Fruit fly (Drosophila melanogaster): Measurements from ENCODE around the gene Ubi-p63E.
A peak's percentile ranks its signal among the peaks of the same experiment; 100 is the strongest.

DNA sequence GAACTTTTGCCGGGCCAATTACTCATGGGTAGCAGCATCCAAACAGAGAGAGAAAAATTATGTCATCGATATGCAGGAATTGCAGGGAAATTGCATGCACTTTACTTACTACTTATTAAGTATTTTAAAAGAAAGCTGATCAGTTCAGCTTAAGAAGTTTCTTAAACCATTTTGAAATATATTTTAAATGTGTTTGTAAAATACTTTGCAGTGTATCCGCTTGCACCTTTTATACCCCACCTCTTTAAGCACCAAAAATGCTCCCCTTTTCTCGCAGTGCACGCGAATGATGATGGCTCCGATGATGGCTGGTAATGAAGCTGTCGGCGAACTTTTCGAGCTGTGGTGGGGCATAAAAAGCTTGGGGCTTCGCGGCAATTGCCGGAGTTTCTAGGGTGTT, 49.5 kb upstream of the Ubi-p63E start, which contains the start of gene CG14984:
- TF ChIP-seq sv (GFP tag; optimal IDR thresholded peaks at IDR 0.05) (no peak), CG32264 (GFP tag; optimal IDR thresholded peaks at IDR 0.05) (peak; percentile 28), psq (GFP tag; optimal IDR thresholded peaks at IDR 0.05) (peak; percentile 72), h (GFP tag; optimal IDR thresholded peaks at IDR 0.05) (peak; percentile 92), CG9705 (GFP tag; optimal IDR thresholded peaks at IDR 0.05) (peak; percentile 28), br (GFP tag; optimal IDR thresholded peaks at IDR 0.05) (peak; percentile 80), OdsH (GFP tag; optimal IDR thresholded peaks at IDR 0.05) (peak; percentile 83), dmrt93B (GFP tag; optimal IDR thresholded peaks at IDR 0.05) (peak; percentile 61), Abd-B (GFP tag; optimal IDR thresholded peaks at IDR 0.05) (no peak), usp (GFP tag; optimal IDR thresholded peaks at IDR 0.05) (no peak)

Data from whole organism, wandering third instar larva.